Fruit fly (Drosophila melanogaster): ENCODE measurements around the gene CG10077.

CG10077 gene

DNA sequence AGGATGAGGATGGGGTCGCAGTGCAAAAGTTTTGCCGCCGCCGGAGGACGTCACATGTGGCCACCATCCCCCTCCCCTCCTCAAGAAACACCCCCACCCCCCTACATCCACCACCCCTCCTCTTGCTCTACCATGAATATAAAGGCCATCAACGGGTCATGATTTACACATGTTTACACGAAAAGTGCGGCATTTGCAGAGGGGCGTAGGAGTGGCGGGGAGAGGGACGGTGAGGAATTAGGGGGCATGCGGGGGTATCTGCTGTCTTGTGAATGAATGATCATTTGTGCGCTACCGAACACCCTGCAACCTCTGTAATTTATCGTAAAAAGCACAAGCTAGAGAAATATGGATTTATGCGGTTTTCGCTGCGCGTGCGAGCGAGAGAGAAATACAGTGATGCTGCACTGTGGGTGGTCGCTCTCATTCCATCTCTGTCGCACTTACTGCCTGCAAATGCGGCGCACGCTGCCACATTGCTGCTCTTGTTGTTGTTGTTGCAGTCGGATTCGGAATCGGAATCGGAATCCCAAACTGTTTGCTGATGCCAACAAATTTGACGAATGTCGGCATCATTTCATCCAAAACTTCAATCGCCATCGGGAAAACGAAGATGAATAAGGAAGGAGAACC lies 25.5 kb upstream of the CG10077 start:
- TF ChIP-seq Eip78C (GFP tag), result no peak
- TF ChIP-seq Hr4 (GFP tag; optimal IDR thresholded peaks at IDR 0.05), result no peak
- TF ChIP-seq ss (GFP tag; optimal IDR thresholded peaks at IDR 0.05), result no peak
- no peak for TF ChIP-seq topi (GFP tag; optimal IDR thresholded peaks at IDR 0.05)
- no peak for TF ChIP-seq achi (GFP tag; optimal IDR thresholded peaks at IDR 0.05)
- TF ChIP-seq CG32006 (GFP tag; optimal IDR thresholded peaks at IDR 0.05), result no peak
- TF ChIP-seq CG16779 (tag; optimal IDR thresholded peaks at IDR 0.05), result no peak
- TF ChIP-seq CG34406 (GFP tag; optimal IDR thresholded peaks at IDR 0.05), result no peak
- no peak for TF ChIP-seq fd85E (GFP tag; optimal IDR thresholded peaks at IDR 0.05)
- TF ChIP-seq CG31627 (GFP tag; optimal IDR thresholded peaks at IDR 0.05), result no peak
- TF ChIP-seq Smox (GFP tag; optimal IDR thresholded peaks at IDR 0.05), result no peak
- no peak for TF ChIP-seq acj6 (GFP tag; optimal IDR thresholded peaks at IDR 0.05)
- TF ChIP-seq Lpt (GFP tag; optimal IDR thresholded peaks at IDR 0.05), result no peak
- no peak for TF ChIP-seq CG10669 (GFP tag; optimal IDR thresholded peaks at IDR 0.05)
- TF ChIP-seq CG10631 (GFP tag; optimal IDR thresholded peaks at IDR 0.05), result no peak
- no peak for TF ChIP-seq Blimp-1 (GFP tag; optimal IDR thresholded peaks at IDR 0.05)
- no peak for TF ChIP-seq net (GFP tag; optimal IDR thresholded peaks at IDR 0.05)
- TF ChIP-seq CG6163 (GFP tag; IDR thresholded peaks at IDR 0.05), result no peak
- no peak for TF ChIP-seq spab (GFP tag; optimal IDR thresholded peaks at IDR 0.05)

DNA sequence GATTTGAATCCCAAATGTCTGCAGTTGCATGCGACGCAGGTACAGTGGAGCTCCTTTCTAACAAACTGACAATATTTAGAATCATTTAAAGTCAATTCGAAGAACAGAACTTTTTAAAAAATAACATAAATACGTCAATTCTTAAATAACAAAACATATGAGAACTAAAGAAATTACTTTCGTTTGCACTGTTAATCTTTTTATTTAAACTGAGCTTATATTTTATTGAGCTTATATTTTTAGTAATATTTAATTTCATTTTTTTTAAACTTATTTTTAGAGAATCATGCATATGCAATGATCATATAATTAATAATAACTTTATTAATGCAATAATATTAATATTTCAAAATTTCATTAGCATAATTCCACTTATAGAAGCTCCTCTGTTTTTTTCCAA lies 24.8 kb upstream of the CG10077 start:
- TF ChIP-seq CG15336 (GFP tag; IDR thresholded peaks at IDR 0.05) (no peak), Ets21C (GFP tag; optimal IDR thresholded peaks at IDR 0.05) (no peak), CG8119 (GFP tag; IDR thresholded peaks at IDR 0.05) (no peak), Met (GFP tag; optimal IDR thresholded peaks at IDR 0.05) (no peak), lz (GFP tag; optimal IDR thresholded peaks at IDR 0.05) (no peak), Eip78C (GFP tag) (no peak), CG6808 (GFP tag; optimal IDR thresholded peaks at IDR 0.05) (no peak), CG6854 (GFP tag; optimal IDR thresholded peaks at IDR 0.05) (no peak), CG6276 (GFP tag; optimal IDR thresholded peaks at IDR 0.05) (no peak), Eip93F (GFP tag; optimal IDR thresholded peaks at IDR 0.05) (no peak), Sox102F (GFP tag; optimal IDR thresholded peaks at IDR 0.05) (no peak), CG9139 (GFP tag; optimal IDR thresholded peaks at IDR 0.05) (no peak), spab (GFP tag; optimal IDR thresholded peaks at IDR 0.05) (no peak), Smox (GFP tag; optimal IDR thresholded peaks at IDR 0.05) (no peak), CG4318 (GFP tag; optimal IDR thresholded peaks at IDR 0.05) (no peak), CG11294 (GFP tag; IDR thresholded peaks at IDR 0.05) (no peak), dsx (GFP tag; optimal IDR thresholded peaks at IDR 0.05; ENCODE audit: poor library complexity, severe bottlenecking) (no peak)

DNA sequence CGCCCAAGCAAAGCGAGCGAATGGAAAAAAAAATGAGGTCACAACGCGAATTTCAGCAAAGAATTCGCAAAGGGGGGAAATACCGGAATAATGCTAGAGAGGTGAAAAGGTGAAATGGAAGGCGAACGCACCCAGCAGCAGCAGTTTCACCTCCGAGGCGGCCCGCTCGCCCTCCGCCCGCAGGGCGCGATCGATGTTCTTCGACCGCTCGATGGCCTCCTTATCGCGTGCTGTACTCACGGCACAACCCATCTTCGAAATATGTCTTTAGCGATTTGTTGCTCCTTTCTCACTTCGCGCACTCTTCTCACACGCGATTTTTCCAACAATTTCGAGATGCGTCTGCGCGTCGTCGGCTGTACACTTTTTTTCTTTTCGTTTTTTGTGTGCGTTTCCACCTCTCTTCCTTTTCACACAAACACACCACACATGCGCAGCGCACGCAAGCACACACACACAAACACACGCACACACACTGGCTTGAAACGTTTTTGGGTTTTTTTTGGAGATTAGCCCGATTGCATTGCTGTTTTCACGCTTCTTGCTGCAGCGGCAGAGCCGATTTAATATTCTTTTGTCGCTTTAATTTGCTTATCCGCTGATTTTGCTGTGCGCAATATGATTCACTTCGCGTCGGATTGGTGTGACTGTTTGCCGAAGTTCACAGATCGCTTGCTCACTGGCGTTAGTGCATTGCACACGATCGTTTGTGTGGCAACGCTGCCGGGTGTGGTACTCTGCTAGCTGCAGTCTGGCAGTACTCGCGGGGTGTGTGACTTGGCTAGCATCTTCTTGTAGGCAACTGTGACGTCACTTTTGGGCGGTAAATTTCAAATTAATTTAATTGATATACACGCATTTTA lies 23.9 kb upstream of the CG10077 start, which contains the start of gene Galphai:
TSS of gene Galphai (minus strand) at position 658 of the 863 bp plus-strand sequence.
- no peak for TF ChIP-seq CG10631 (GFP tag; optimal IDR thresholded peaks at IDR 0.05)
- TF ChIP-seq fd85E (GFP tag; optimal IDR thresholded peaks at IDR 0.05), result no peak
- no peak for TF ChIP-seq CG9139 (GFP tag; optimal IDR thresholded peaks at IDR 0.05)
- TF ChIP-seq ss (GFP tag; optimal IDR thresholded peaks at IDR 0.05), result peak; percentile 63 to 80
- TF ChIP-seq dsx (GFP tag; optimal IDR thresholded peaks at IDR 0.05; ENCODE audit: poor library complexity, severe bottlenecking), result peak; percentile 59
- TF ChIP-seq svp (GFP tag), result peak; percentile 90
- TF ChIP-seq Sox102F (GFP tag; optimal IDR thresholded peaks at IDR 0.05), result no peak
- peak; percentile 56 for TF ChIP-seq CG6854 (GFP tag; optimal IDR thresholded peaks at IDR 0.05)
- TF ChIP-seq esn (GFP tag; optimal IDR thresholded peaks at IDR 0.05), result peak; percentile 31
- no peak for TF ChIP-seq CG6276 (GFP tag; optimal IDR thresholded peaks at IDR 0.05)
- TF ChIP-seq vri (GFP tag; optimal IDR thresholded peaks at IDR 0.05), result peak; percentile 46
- no peak for TF ChIP-seq achi (GFP tag; optimal IDR thresholded peaks at IDR 0.05)
- peak; percentile 67 for TF ChIP-seq Sox14 (GFP tag; optimal IDR thresholded peaks at IDR 0.05)
- TF ChIP-seq CG3032 (tag; optimal IDR thresholded peaks at IDR 0.05), result peak; percentile 27
- peak; percentile 37 for TF ChIP-seq Eip75B (GFP tag; optimal IDR thresholded peaks at IDR 0.05)
- TF ChIP-seq CG3919 (GFP tag; optimal IDR thresholded peaks at IDR 0.05), result peak; percentile 29
- no peak for TF ChIP-seq CG11294 (GFP tag; IDR thresholded peaks at IDR 0.05)
- TF ChIP-seq CG34406 (GFP tag; optimal IDR thresholded peaks at IDR 0.05), result no peak
- TF ChIP-seq CG8119 (GFP tag; IDR thresholded peaks at IDR 0.05), result peak; percentile 23; the same call in 1 of the 3 replicates
- peak; percentile 76 for TF ChIP-seq Eip78C (GFP tag)
- no peak for TF ChIP-seq topi (GFP tag; optimal IDR thresholded peaks at IDR 0.05)
- peak; percentile 12 for TF ChIP-seq CG1621 (tag; optimal IDR thresholded peaks at IDR 0.05)

Measured in whole organism, prepupa.